Worm (Caenorhabditis elegans): ENCODE measurements around the gene W09D6.1.

W09D6.1 gene

ce11 chrIII:11090870-11091386 lies 22.3 kb downstream of the W09D6.1 start (continued):
- TF ChIP-seq ceh-27 (GFP tag; optimal IDR thresholded peaks at IDR 0.05) (no peak), rec-8 (tag; optimal IDR thresholded peaks at IDR 0.05) (peak; percentile 11 to 65)

ce11 chrIII:11091651-11092278 lies 23.1 kb downstream of the W09D6.1 start:
- peak; percentile 54 for TF ChIP-seq K11D2.4 (GFP tag; IDR thresholded peaks at IDR 0.05)
- TF ChIP-seq attf-5 (GFP tag; optimal IDR thresholded peaks at IDR 0.05) = peak; percentile 9
- TF ChIP-seq D2030.7 (GFP tag; IDR thresholded peaks at IDR 0.05) = peak; percentile 42; the same call in 1 of the 2 replicates
- TF ChIP-seq ets-4 (GFP tag; optimal IDR thresholded peaks at IDR 0.05) = no peak
- peak; percentile 15; the same call in 1 of the 2 replicates for TF ChIP-seq madf-3 (GFP tag; IDR thresholded peaks at IDR 0.05)
- peak; percentile 65; the same call in 1 of the 2 replicates for TF ChIP-seq aptf-2 (GFP tag; conservative IDR thresholded peaks at IDR 0.05)
- no peak for TF ChIP-seq F49E8.2 (tag; optimal IDR thresholded peaks at IDR 0.05; ENCODE audit: insufficient read depth)
- TF ChIP-seq F52B5.7 (tag; optimal IDR thresholded peaks at IDR 0.05) = no peak
- TF ChIP-seq zim-3 (tag; optimal IDR thresholded peaks at IDR 0.05) = peak; percentile 83
- TF ChIP-seq snpc-1.1 (tag; optimal IDR thresholded peaks at IDR 0.05; ENCODE audit: insufficient read depth) = no peak
- TF ChIP-seq madf-6 (GFP tag; IDR thresholded peaks at IDR 0.05) = 0 out of 2 replicates have a peak, but pooled peaks have one; percentile 13
- TF ChIP-seq F23B12.7 (tag; optimal IDR thresholded peaks at IDR 0.05; ENCODE audit: insufficient read depth) = no peak
- no peak for TF ChIP-seq snpc-1.3 (tag; optimal IDR thresholded peaks at IDR 0.05; ENCODE audit: insufficient read depth)
- peak; percentile 26 for TF ChIP-seq ccch-3 (GFP tag; optimal IDR thresholded peaks at IDR 0.05)
- no peak for TF ChIP-seq snpc-4 (GFP tag; optimal IDR thresholded peaks at IDR 0.05)
- TF ChIP-seq snpc-4 (tag; optimal IDR thresholded peaks at IDR 0.05) = peak in 1 of 4 experiments; percentile 12
- no peak for TF ChIP-seq unc-62 (GFP tag; optimal IDR thresholded peaks at IDR 0.05)
- no peak for TF ChIP-seq let-526 (GFP tag; IDR thresholded peaks at IDR 0.05)
- TF ChIP-seq B0019.2 (GFP tag; conservative IDR thresholded peaks at IDR 0.05) = 0 out of 2 replicates have a peak, but pooled peaks have one; percentile 20
- TF ChIP-seq rcor-1 (GFP tag; IDR thresholded peaks at IDR 0.05) = no peak
- no peak for TF ChIP-seq xnd-1 (tag; optimal IDR thresholded peaks at IDR 0.05)
- TF ChIP-seq Y67H2A.10 (GFP tag; conservative IDR thresholded peaks at IDR 0.05) = no peak
- TF ChIP-seq athp-1 (tag; optimal IDR thresholded peaks at IDR 0.05) = no peak
- TF ChIP-seq egrh-3 (GFP tag; IDR thresholded peaks at IDR 0.05) = no peak
- TF ChIP-seq lag-1 (GFP tag; IDR thresholded peaks at IDR 0.05) = no peak
- peak; percentile 41 for TF ChIP-seq ceh-27 (GFP tag; optimal IDR thresholded peaks at IDR 0.05)
- TF ChIP-seq hmg-20 (GFP tag; IDR thresholded peaks at IDR 0.05) = no peak
- TF ChIP-seq attf-6 (GFP tag; IDR thresholded peaks at IDR 0.05) = no peak
- TF ChIP-seq Y95B8A.8 (GFP tag; IDR thresholded peaks at IDR 0.05) = no peak
- peak; percentile 89 for TF ChIP-seq unc-130 (GFP tag; optimal IDR thresholded peaks at IDR 0.05)
- TF ChIP-seq snpc-3.4 (tag; optimal IDR thresholded peaks at IDR 0.05) = no peak
- no peak for TF ChIP-seq lin-54 (GFP tag; optimal IDR thresholded peaks at IDR 0.05)
- no peak for TF ChIP-seq pha-4 (tag; optimal IDR thresholded peaks at IDR 0.05)
- TF ChIP-seq F22D6.2 (tag; optimal IDR thresholded peaks at IDR 0.05) = peak; percentile 24
- TF ChIP-seq ztf-18 (tag; optimal IDR thresholded peaks at IDR 0.05) = no peak
- TF ChIP-seq fkh-3 (tag; optimal IDR thresholded peaks at IDR 0.05) = no peak
- no peak for TF ChIP-seq die-1 (tag; optimal IDR thresholded peaks at IDR 0.05)
- no peak for TF ChIP-seq nhr-120 (GFP tag; IDR thresholded peaks at IDR 0.05)
- TF ChIP-seq mes-4 (tag; optimal IDR thresholded peaks at IDR 0.05) = no peak
- peak; percentile 47 for TF ChIP-seq attf-3 (GFP tag; conservative IDR thresholded peaks at IDR 0.05)
- TF ChIP-seq ztf-25 (GFP tag; IDR thresholded peaks at IDR 0.05) = 0 out of 2 replicates have a peak, but pooled peaks have one; percentile 68
- no peak for TF ChIP-seq rec-8 (tag; optimal IDR thresholded peaks at IDR 0.05)
- no peak for TF ChIP-seq F57A8.1 (GFP tag; optimal IDR thresholded peaks at IDR 0.05)
- TF ChIP-seq hlh-12 (tag; optimal IDR thresholded peaks at IDR 0.05) = no peak
